Worm (Caenorhabditis elegans) whole organism, late embryonic: ENCODE results near the gene F58D2.5.
A peak's percentile ranks its signal among the peaks of the same experiment; 100 is the strongest.

ENCODE experiments used
- C08G9.2 ChIP-seq: sonication (generic microtip); optimal IDR thresholded peaks from 2 replicates; lab custom pipeline; 2016; ENCODE audit warnings: mild to moderate bottlenecking, missing genetic modification characterization, moderate library complexity, missing compliant biosample characterization
- F13H6.1 ChIP-seq: sonication (generic microtip); optimal IDR thresholded peaks from 2 replicates; lab custom pipeline; 2016; ENCODE audit warnings: missing genetic modification characterization, missing compliant biosample characterization
- K02D7.2 ChIP-seq: sonication (generic microtip); optimal IDR thresholded peaks from 2 replicates; lab custom pipeline; 2017; ENCODE audit warnings: mild to moderate bottlenecking, missing genetic modification characterization, missing compliant biosample characterization
- K09A11.1 ChIP-seq: sonication (generic microtip); optimal IDR thresholded peaks from 2 replicates; lab custom pipeline; 2017; ENCODE audit warnings: antibody characterized with exemption, mild to moderate bottlenecking, missing genetic modification characterization, missing compliant biosample characterization; ENCODE audit not compliant: insufficient read depth
- ama-1 ChIP-seq: fragments of 150-350 bp; optimal IDR thresholded peaks from 2 replicates; lab custom pipeline; 2014
- ceh-19 ChIP-seq: fragments of 200-800 bp; sonication (Bioruptor generic); optimal IDR thresholded peaks from 2 replicates; lab custom pipeline; 2018; ENCODE audit warnings: mild to moderate bottlenecking, missing genetic modification characterization, missing compliant biosample characterization
- ceh-30 ChIP-seq: fragments of 150-350 bp; optimal IDR thresholded peaks from 2 replicates; lab custom pipeline; 2014; ENCODE audit warnings: missing biosample characterization, missing genetic modification characterization
- ceh-31 ChIP-seq: sonication (generic microtip); optimal IDR thresholded peaks from 2 replicates; lab custom pipeline; 2016; ENCODE audit warnings: missing genetic modification characterization, missing compliant biosample characterization
- ceh-45 ChIP-seq: fragments of 200-800 bp; sonication (Bioruptor generic); IDR thresholded peaks from 2 replicates; pipeline ENCODE4 v1.3.6; 2022; ENCODE audit warnings: missing genetic modification reagents, missing genetic modification characterization, missing compliant biosample characterization
- ceh-6 ChIP-seq: fragments of 200-800 bp; sonication (Bioruptor generic); optimal IDR thresholded peaks from 2 replicates; lab custom pipeline; 2018; ENCODE audit warnings: mild to moderate bottlenecking, missing genetic modification characterization, missing compliant biosample characterization
- dmd-4 ChIP-seq: sonication (generic microtip); optimal IDR thresholded peaks from 2 replicates; lab custom pipeline; 2016; ENCODE audit warnings: borderline replicate concordance, missing genetic modification characterization, missing compliant biosample characterization
- dve-1 ChIP-seq: sonication (generic microtip); optimal IDR thresholded peaks from 2 replicates; lab custom pipeline; 2017; ENCODE audit warnings: antibody characterized with exemption, mild to moderate bottlenecking, missing genetic modification characterization, missing compliant biosample characterization
- elt-2 ChIP-seq: sonication (generic microtip); optimal IDR thresholded peaks from 2 replicates; lab custom pipeline; 2016; ENCODE audit warnings: missing genetic modification reagents, missing genetic modification characterization, missing compliant biosample characterization
- eyg-1 ChIP-seq: sonication (generic microtip); optimal IDR thresholded peaks from 2 replicates; lab custom pipeline; 2016; ENCODE audit warnings: missing genotype, missing genetic modification characterization, missing compliant biosample characterization
- fax-1 ChIP-seq: sonication (generic microtip); optimal IDR thresholded peaks from 2 replicates; lab custom pipeline; 2016; ENCODE audit warnings: missing genotype, missing genetic modification characterization, missing compliant biosample characterization
- fkh-6 ChIP-seq: sonication (generic microtip); optimal IDR thresholded peaks from 2 replicates; lab custom pipeline; 2016; ENCODE audit warnings: missing genetic modification characterization, missing compliant biosample characterization
- hlh-30 ChIP-seq: sonication (generic microtip); optimal IDR thresholded peaks from 2 replicates; lab custom pipeline; 2017; ENCODE audit warnings: antibody characterized with exemption, missing genetic modification characterization, missing compliant biosample characterization; ENCODE audit not compliant: insufficient read depth
- hlh-6 ChIP-seq: sonication (generic microtip); optimal IDR thresholded peaks from 2 replicates; lab custom pipeline; 2016; ENCODE audit warnings: missing genotype, missing genetic modification characterization, missing compliant biosample characterization
- lim-6 ChIP-seq: sonication (generic microtip); optimal IDR thresholded peaks from 2 replicates; lab custom pipeline; 2016; ENCODE audit warnings: missing genetic modification characterization, missing compliant biosample characterization
- madf-2 ChIP-seq: sonication (generic microtip); optimal IDR thresholded peaks from 2 replicates; lab custom pipeline; 2017; ENCODE audit warnings: missing genetic modification characterization, missing compliant biosample characterization
- nfya-1 ChIP-seq: sonication (generic microtip); optimal IDR thresholded peaks from 2 replicates; lab custom pipeline; 2017; ENCODE audit warnings: missing genetic modification characterization, mild to moderate bottlenecking, missing compliant biosample characterization, antibody characterized with exemption, moderate library complexity
- nhr-11 ChIP-seq: fragments of 150-350 bp; optimal IDR thresholded peaks from 2 replicates; lab custom pipeline; 2014; ENCODE audit warnings: missing biosample characterization, missing genetic modification characterization
- pag-3 ChIP-seq: sonication (generic microtip); optimal IDR thresholded peaks from 2 replicates; lab custom pipeline; 2016; ENCODE audit warnings: missing compliant biosample characterization, missing genetic modification characterization, borderline replicate concordance
- pax-1 ChIP-seq: fragments of 150-350 bp; optimal IDR thresholded peaks from 2 replicates; lab custom pipeline; 2014; ENCODE audit warnings: missing biosample characterization, missing genetic modification characterization
- pha-2 ChIP-seq: sonication (generic microtip); optimal IDR thresholded peaks from 2 replicates; lab custom pipeline; 2017; ENCODE audit warnings: mild to moderate bottlenecking, missing genetic modification characterization, missing compliant biosample characterization
- ref-2 ChIP-seq: sonication (generic microtip); optimal IDR thresholded peaks from 2 replicates; lab custom pipeline; 2016; ENCODE audit warnings: missing genetic modification characterization, missing compliant biosample characterization
- rnt-1 ChIP-seq: sonication (generic microtip); optimal IDR thresholded peaks from 2 replicates; lab custom pipeline; 2016; ENCODE audit warnings: missing genetic modification characterization, missing compliant biosample characterization
- sdc-2 ChIP-seq: sonication (generic microtip); optimal IDR thresholded peaks from 2 replicates; lab custom pipeline; 2016; ENCODE audit warnings: missing genotype, missing genetic modification characterization, missing compliant biosample characterization
- sox-4 ChIP-seq: sonication (generic microtip); optimal IDR thresholded peaks from 2 replicates; lab custom pipeline; 2017; ENCODE audit warnings: mild to moderate bottlenecking, missing genetic modification characterization, inconsistent platforms, missing compliant biosample characterization
- tbx-2 ChIP-seq: sonication (generic microtip); optimal IDR thresholded peaks from 2 replicates; lab custom pipeline; 2016; ENCODE audit warnings: missing genetic modification characterization, missing compliant biosample characterization
- unc-3 ChIP-seq, 2 experiments: fragments of 200-800 bp in 1 of 2; sonication (Bioruptor generic) in 1 of 2; sonication (generic microtip) in 1 of 2; conservative IDR thresholded peaks in 1 of 2; optimal IDR thresholded peaks in 1 of 2; 2 replicates each; pipeline versions ENCODE4 v1.3.6 to Lab custom; 2016 to 2022; ENCODE audit warnings: missing compliant biosample characterization in 2 of 2, missing genetic modification characterization in 2 of 2, missing genetic modification reagents in 1 of 2
- unc-42 ChIP-seq: sonication (generic microtip); optimal IDR thresholded peaks from 2 replicates; lab custom pipeline; 2016; ENCODE audit warnings: missing genotype, missing genetic modification characterization, missing compliant biosample characterization
- unc-55 ChIP-seq: sonication (generic microtip); optimal IDR thresholded peaks from 2 replicates; lab custom pipeline; 2017; ENCODE audit warnings: missing biosample characterization, missing genetic modification reagents, missing genetic modification characterization

F58D2.5 gene

DNA sequence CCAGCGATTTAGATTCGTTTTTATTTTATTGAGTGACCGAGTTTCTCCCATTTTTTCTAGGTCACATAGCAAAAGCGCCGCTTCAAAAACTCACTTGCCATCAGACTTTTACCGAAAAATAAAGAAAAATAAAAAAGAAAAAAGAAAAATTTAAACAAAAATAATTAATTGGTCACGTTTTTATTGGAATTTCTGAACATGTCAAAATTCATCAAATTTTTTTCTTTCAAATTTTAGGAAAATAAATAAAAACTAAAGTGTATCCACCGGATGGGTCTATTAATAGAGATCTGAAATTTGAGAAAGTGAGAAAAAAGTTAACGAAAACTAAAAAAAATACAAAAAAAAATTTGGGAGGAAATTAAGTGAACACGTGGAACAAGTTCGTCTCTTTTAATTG lies 16.4 kb upstream of the F58D2.5 start, which contains the start of gene C48D1.9:
TSS of gene C48D1.9 (minus strand) at position 101 of the 400 bp plus-strand sequence.
- TF ChIP-seq hlh-30 (tag; lab: Kevin White, UChicago) (no peak), K02D7.2 (tag; lab: Kevin White, UChicago) (no peak), dve-1 (tag; lab: Kevin White, UChicago) (no peak)

DNA sequence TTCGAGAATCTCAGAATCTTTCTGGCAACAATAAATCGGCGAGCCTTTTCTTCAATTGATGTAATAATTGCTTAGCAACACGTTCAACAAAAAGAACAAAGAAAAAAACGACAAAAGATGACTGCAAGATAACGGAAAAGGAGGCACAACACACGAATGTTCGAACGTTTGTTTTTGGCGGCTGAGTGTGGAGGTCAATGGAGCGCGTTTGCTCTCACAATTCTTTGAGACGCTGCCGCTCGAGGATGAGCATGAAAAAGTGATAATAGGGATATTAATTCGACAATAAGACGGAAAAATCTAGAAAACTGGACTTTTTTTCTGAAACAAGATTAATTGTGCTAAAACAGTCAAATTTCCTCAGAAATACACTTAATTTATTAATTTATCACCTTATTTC lies 12.8 kb upstream of the F58D2.5 start:
- TF ChIP-seq dmd-4 (tag; lab: Kevin White, UChicago) (no peak), ref-2 (peak; percentile 16), nfya-1 (tag; lab: Kevin White, UChicago) (no peak), ceh-31 (tag; lab: Kevin White, UChicago) (peak; percentile 18), C08G9.2 (tag; lab: Kevin White, UChicago) (no peak), rnt-1 (no peak), hlh-30 (tag; lab: Kevin White, UChicago) (no peak), nhr-11 (tag; lab: Kevin White, UChicago) (no peak)
- TF ChIP-seq, all 69 proteins: peak for 2

DNA sequence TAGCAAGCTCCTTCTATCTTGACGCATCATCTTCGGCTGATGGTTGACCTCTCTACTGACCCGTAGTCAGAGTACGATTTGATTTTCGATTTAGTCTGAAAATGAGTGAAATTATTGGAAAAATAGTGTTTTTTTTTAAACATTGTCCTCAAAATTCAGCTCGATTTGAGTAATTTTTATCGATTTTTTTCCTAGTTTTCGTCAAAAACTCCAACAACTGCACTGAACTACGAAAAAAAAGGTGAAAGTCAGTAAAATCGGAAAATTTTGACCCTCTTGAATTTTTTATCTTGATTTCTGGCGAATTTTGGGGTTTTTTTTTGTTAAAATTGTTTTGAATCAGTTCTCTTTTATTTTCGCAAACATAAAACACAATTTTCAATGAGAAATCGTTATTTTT lies 10.9 kb upstream of the F58D2.5 start, which contains the start of gene ced-3:
TSS of gene ced-3 (minus strand) at position 101 of the 400 bp plus-strand sequence.
- TF ChIP-seq pha-2 (no peak), ceh-31 (tag; lab: Kevin White, UChicago) (no peak), madf-2 (no peak), ama-1 (lab: Kevin White, UChicago) (no peak), F13H6.1 (tag; lab: Kevin White, UChicago) (no peak), ceh-6 (no peak), K02D7.2 (tag; lab: Kevin White, UChicago) (no peak), sdc-2 (tag; lab: Kevin White, UChicago) (no peak), unc-55 (GFP tag; lab: Kevin White, UChicago) (no peak), eyg-1 (tag; lab: Kevin White, UChicago) (no peak), tbx-2 (tag; lab: Kevin White, UChicago) (no peak), pax-1 (tag; lab: Kevin White, UChicago) (no peak), nhr-11 (tag; lab: Kevin White, UChicago) (no peak)

DNA sequence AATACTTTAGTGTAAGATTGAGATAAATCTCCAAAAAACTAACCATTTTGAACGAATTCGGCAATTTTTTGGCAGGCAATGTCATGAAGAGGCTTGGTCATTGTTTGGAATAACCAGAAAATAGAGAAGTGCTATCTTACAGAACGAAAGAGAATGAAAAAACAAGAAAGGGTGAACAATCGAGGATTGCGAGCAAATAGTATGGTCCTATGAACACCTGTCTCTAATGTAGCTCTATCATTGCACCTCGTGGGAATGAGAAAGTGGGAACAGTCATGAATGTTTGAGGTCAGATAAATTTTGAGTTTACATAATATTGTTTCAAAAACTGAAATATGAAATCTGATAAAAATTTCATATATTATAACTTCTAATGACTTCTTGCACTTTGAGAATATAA lies 4.1 kb upstream of the F58D2.5 start, which contains the start of gene C48D1.1:
TSS of gene C48D1.1 (minus strand) at position 101 of the 400 bp plus-strand sequence.
- TF ChIP-seq fkh-6 (tag; lab: Kevin White, UChicago) (no peak), C08G9.2 (tag; lab: Kevin White, UChicago) (no peak), pag-3 (no peak)

DNA sequence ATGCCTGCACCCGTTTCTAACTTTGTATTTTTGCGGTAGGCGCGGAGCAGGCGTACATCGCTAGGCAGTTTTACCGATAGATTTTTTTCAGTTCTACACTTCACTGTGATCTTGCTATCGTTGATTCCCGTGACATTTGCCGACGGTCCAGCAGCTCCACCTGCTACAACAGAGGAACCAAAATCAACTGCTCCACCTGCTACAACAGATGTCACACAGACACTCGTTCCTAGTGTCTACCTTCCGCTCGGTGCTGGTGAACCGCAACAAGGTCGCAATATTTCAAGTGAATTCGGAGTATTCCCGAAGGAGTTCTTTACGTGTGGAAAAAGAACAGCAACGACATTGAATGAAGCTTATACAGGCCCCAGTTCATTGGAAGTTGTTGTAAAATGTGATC lies 3.1 kb downstream of the F58D2.5 start:
- TF ChIP-seq fax-1 (tag; lab: Kevin White, UChicago) (no peak), dmd-4 (tag; lab: Kevin White, UChicago) (no peak), lim-6 (no peak), ceh-45 (GFP tag; lab: Robert Waterston, UW) (no peak), K09A11.1 (tag; lab: Kevin White, UChicago) (no peak), unc-42 (tag; lab: Kevin White, UChicago) (no peak), sox-4 (no peak), hlh-6 (tag; lab: Kevin White, UChicago) (no peak), madf-2 (no peak), ceh-30 (no peak), unc-3 (GFP tag; conservative IDR thresholded peaks at IDR 0.05; lab: Robert Waterston, UW) (no peak), unc-3 (tag; optimal IDR thresholded peaks at IDR 0.05; lab: Kevin White, UChicago) (no peak), elt-2 (tag; lab: Kevin White, UChicago) (no peak), ceh-19 (GFP tag; lab: Kevin White, UChicago) (no peak)
